Worm (Caenorhabditis elegans): ENCODE data around the gene mans-2.

The mans-2 gene

ce11 chrV:11960084-11960830 is 25.0 kb downstream of the mans-2 start:
- no peak for TF ChIP-seq ceh-90 (tag; optimal IDR thresholded peaks at IDR 0.05)
- TF ChIP-seq efl-1 (optimal IDR thresholded peaks at IDR 0.05): no peak
- TF ChIP-seq efl-1 (GFP tag; optimal IDR thresholded peaks at IDR 0.05 in 1 of 2): peak in 1 of 2 experiments; percentile 53

ce11 chrV:11958343-11959291 is 26.7 kb downstream of the mans-2 start, which contains the start of gene F58H1.5:
TSS of gene F58H1.5 (plus strand) at chrV:11958393.
- no peak for TF ChIP-seq snpc-4 (tag; optimal IDR thresholded peaks at IDR 0.05)
- no peak for TF ChIP-seq xbp-1 (tag; optimal IDR thresholded peaks at IDR 0.05)
- no peak for TF ChIP-seq dpl-1 (GFP tag; optimal IDR thresholded peaks at IDR 0.05)
- peak; percentile 33 for TF ChIP-seq lin-14 (GFP tag; optimal IDR thresholded peaks at IDR 0.05)
- no peak for TF ChIP-seq isw-1 (GFP tag; IDR thresholded peaks at IDR 0.05)
- no peak for TF ChIP-seq ztf-11 (tag; optimal IDR thresholded peaks at IDR 0.05)
- TF ChIP-seq nhr-84 (tag; optimal IDR thresholded peaks at IDR 0.05): no peak
- TF ChIP-seq nhr-12 (tag; optimal IDR thresholded peaks at IDR 0.05): no peak
- TF ChIP-seq unc-86 (tag; optimal IDR thresholded peaks at IDR 0.05): no peak
- TF ChIP-seq mdl-1 (tag; optimal IDR thresholded peaks at IDR 0.05): no peak
- no peak for TF ChIP-seq efl-1 (optimal IDR thresholded peaks at IDR 0.05)
- peak in 1 of 2 experiments; percentile 82 for TF ChIP-seq efl-1 (GFP tag; optimal IDR thresholded peaks at IDR 0.05 in 1 of 2)
- TF ChIP-seq ces-1 (GFP tag; optimal IDR thresholded peaks at IDR 0.05): no peak

- TF ChIP-seq ztf-4 (tag; optimal IDR thresholded peaks at IDR 0.05): no peak
Measured at ce11 chrV:11955617-11956016, 29.7 kb downstream of the mans-2 start.

- TF ChIP-seq lin-14 (GFP tag; optimal IDR thresholded peaks at IDR 0.05) (peak; percentile 79), ces-1 (GFP tag; optimal IDR thresholded peaks at IDR 0.05) (peak; percentile 77), tbx-2 (tag; optimal IDR thresholded peaks at IDR 0.05) (no peak), fkh-10 (GFP tag; optimal IDR thresholded peaks at IDR 0.05) (peak; percentile 58)
Measured at ce11 chrV:11953621-11954020, 31.7 kb downstream of the mans-2 start.

- peak; percentile 25 for TF ChIP-seq nhr-85 (tag)
- no peak for TF ChIP-seq mdl-1 (tag; optimal IDR thresholded peaks at IDR 0.05)
Measured at ce11 chrV:11952854-11953447, 32.3 kb downstream of the mans-2 start.

ce11 chrV:11951227-11951626 is 34.1 kb downstream of the mans-2 start:
- TF ChIP-seq fkh-8 (tag; optimal IDR thresholded peaks at IDR 0.05) (no peak), jun-1 (tag; optimal IDR thresholded peaks at IDR 0.05) (no peak), grh-1 (GFP tag; IDR thresholded peaks at IDR 0.05) (no peak), Y116A8C.19 (tag; optimal IDR thresholded peaks at IDR 0.05; ENCODE audit: borderline replicate concordance) (no peak), nhr-77 (tag; optimal IDR thresholded peaks at IDR 0.05) (no peak), egl-27 (tag; optimal IDR thresholded peaks at IDR 0.05) (no peak), nhr-71 (tag; optimal IDR thresholded peaks at IDR 0.05) (no peak), F16B12.6 (tag; optimal IDR thresholded peaks at IDR 0.05) (no peak)
